Fruit fly (Drosophila melanogaster) whole organism, embryonic: ENCODE results near the gene IntS14.

Source experiments
- Ada2b ChIP-seq: fragments of 200-800 bp; sonication (Bioruptor generic); IDR thresholded peaks from 2 replicates; pipeline ENCODE4 v1.3.6; 2022; ENCODE audit warnings: missing biosample characterization, missing genetic modification characterization
- Bgb ChIP-seq: fragments of 200-800 bp; sonication (Bioruptor generic); IDR thresholded peaks from 2 replicates; pipeline ENCODE4 v1.3.6; 2022; ENCODE audit warnings: missing biosample characterization, missing genetic modification characterization; ENCODE audit not compliant: partially characterized antibody
- Blimp-1 ChIP-seq: fragments of 200-800 bp; sonication (Bioruptor generic); optimal IDR thresholded peaks from 3 replicates; lab custom pipeline; 2018; ENCODE audit warnings: missing biosample characterization, missing genetic modification characterization, mild to moderate bottlenecking, moderate library complexity, missing genetic modification reagents
- CG11695 ChIP-seq: fragments of 200-800 bp; sonication (Bioruptor generic); IDR thresholded peaks from 3 replicates; pipeline ENCODE4 v1.3.6; 2022; ENCODE audit warnings: missing biosample characterization, missing genetic modification characterization
- CG12219 ChIP-seq: fragments of 200-800 bp; sonication (Bioruptor generic); optimal IDR thresholded peaks from 3 replicates; lab custom pipeline; 2018; ENCODE audit warnings: missing biosample characterization, mild to moderate bottlenecking, missing genetic modification characterization
- CG12236 ChIP-seq: fragments of 200-800 bp; sonication (Bioruptor generic); optimal IDR thresholded peaks from 2 replicates; lab custom pipeline; 2016; ENCODE audit warnings: missing biosample characterization, missing genetic modification characterization
- CG12391 ChIP-seq: fragments of 200-800 bp; sonication (Bioruptor generic); optimal IDR thresholded peaks from 3 replicates; lab custom pipeline; 2018; ENCODE audit warnings: missing biosample characterization, mild to moderate bottlenecking, missing genetic modification characterization, moderate library complexity
- CG13123 ChIP-seq: fragments of 200-800 bp; sonication (Bioruptor generic); optimal IDR thresholded peaks from 2 replicates; lab custom pipeline; 2016; ENCODE audit warnings: missing biosample characterization, missing genetic modification characterization
- CG1529 ChIP-seq: fragments of 200-800 bp; sonication (Bioruptor generic); optimal IDR thresholded peaks from 3 replicates; lab custom pipeline; 2018; ENCODE audit warnings: missing biosample characterization, missing genetic modification characterization
- CG17328 ChIP-seq: fragments of 200-800 bp; sonication (Bioruptor generic); IDR thresholded peaks from 2 replicates; pipeline ENCODE4 v1.3.6; 2022; ENCODE audit warnings: missing biosample characterization, missing genetic modification characterization
- CG2199 ChIP-seq: fragments of 200-800 bp; sonication (Bioruptor generic); IDR thresholded peaks from 3 replicates; pipeline ENCODE4 v1.3.6; 2022; ENCODE audit warnings: missing biosample characterization, missing genetic modification characterization
- CG2875 ChIP-seq: fragments of 200-800 bp; sonication (Bioruptor generic); optimal IDR thresholded peaks from 2 replicates; lab custom pipeline; 2017; ENCODE audit warnings: missing biosample characterization, mild to moderate bottlenecking, missing genetic modification characterization, missing genetic modification reagents
- CG3065 ChIP-seq: fragments of 200-800 bp; sonication (Bioruptor generic); optimal IDR thresholded peaks from 2 replicates; lab custom pipeline; 2016; ENCODE audit warnings: missing biosample characterization, missing genetic modification characterization
- CG31388 ChIP-seq: fragments of 200-800 bp; sonication (Bioruptor generic); optimal IDR thresholded peaks from 2 replicates; lab custom pipeline; 2016; ENCODE audit warnings: missing biosample characterization, missing genetic modification characterization
- CG31441 ChIP-seq: fragments of 200-800 bp; sonication (Bioruptor generic); IDR thresholded peaks from 2 replicates; pipeline ENCODE4 v1.3.6; 2022; ENCODE audit warnings: missing biosample characterization, missing genetic modification characterization
- CG34224 ChIP-seq: fragments of 200-800 bp; sonication (Bioruptor generic); IDR thresholded peaks from 3 replicates; pipeline ENCODE4 v1.3.6; 2022; ENCODE audit warnings: missing biosample characterization, missing genetic modification characterization; ENCODE audit not compliant: partially characterized antibody
- CG6272 ChIP-seq: fragments of 200-800 bp; sonication (Bioruptor generic); IDR thresholded peaks from 2 replicates; pipeline ENCODE4 v1.3.6; 2022; ENCODE audit warnings: missing biosample characterization, missing genetic modification characterization
- CG6791 ChIP-seq: fragments of 200-800 bp; sonication (Bioruptor generic); IDR thresholded peaks from 3 replicates; pipeline ENCODE4 v1.3.6; 2022; ENCODE audit warnings: missing biosample characterization, missing genetic modification characterization; ENCODE audit not compliant: partially characterized antibody
- CG7271 ChIP-seq: fragments of 200-800 bp; sonication (Bioruptor generic); optimal IDR thresholded peaks from 2 replicates; lab custom pipeline; 2018; ENCODE audit warnings: missing biosample characterization, mild to moderate bottlenecking, missing genetic modification characterization, moderate library complexity
- CG8089 ChIP-seq: fragments of 200-800 bp; sonication (Bioruptor generic); optimal IDR thresholded peaks from 3 replicates; lab custom pipeline; 2016; ENCODE audit warnings: missing biosample characterization, missing genetic modification characterization
- CG8388 ChIP-seq: fragments of 200-800 bp; sonication (Bioruptor generic); optimal IDR thresholded peaks from 2 replicates; lab custom pipeline; 2019; ENCODE audit warnings: missing biosample characterization, mild to moderate bottlenecking, missing genetic modification characterization, moderate library complexity
- CG8924 ChIP-seq: fragments of 200-800 bp; optimal IDR thresholded peaks from 3 replicates; lab custom pipeline; 2019; ENCODE audit warnings: missing biosample characterization, mild to moderate bottlenecking, missing genetic modification characterization, moderate library complexity
- CG9817 ChIP-seq: fragments of 200-800 bp; sonication (Bioruptor generic); optimal IDR thresholded peaks from 2 replicates; lab custom pipeline; 2018; ENCODE audit warnings: missing biosample characterization, mild to moderate bottlenecking, missing genetic modification characterization, moderate library complexity
- CrebB ChIP-seq: fragments of 200-800 bp; sonication (Bioruptor generic); optimal IDR thresholded peaks from 3 replicates; lab custom pipeline; 2018; ENCODE audit warnings: missing biosample characterization, mild to moderate bottlenecking, missing genetic modification characterization
- Dbx ChIP-seq: fragments of 200-800 bp; sonication (Bioruptor generic); IDR thresholded peaks from 3 replicates; pipeline ENCODE4 v1.3.6; 2022; ENCODE audit warnings: missing biosample characterization, missing genetic modification characterization
- ERR ChIP-seq: fragments of 200-800 bp; sonication (Bioruptor generic); optimal IDR thresholded peaks from 2 replicates; lab custom pipeline; 2016; ENCODE audit warnings: missing biosample characterization, missing genetic modification characterization
- Hr3 ChIP-seq: fragments of 200-800 bp; sonication (Bioruptor generic); optimal IDR thresholded peaks from 3 replicates; lab custom pipeline; 2016; ENCODE audit warnings: missing biosample characterization, missing genetic modification characterization
- MESR4 ChIP-seq: fragments of 200-800 bp; sonication (Bioruptor generic); optimal IDR thresholded peaks from 2 replicates; lab custom pipeline; 2018; ENCODE audit warnings: missing biosample characterization, mild to moderate bottlenecking, missing genetic modification characterization, moderate library complexity
- Med ChIP-seq: fragments of 200-800 bp; sonication (Bioruptor generic); peaks from one replicate; lab custom pipeline; 2016; ENCODE audit warnings: missing biosample characterization, missing genetic modification characterization, mild to moderate bottlenecking, inconsistent platforms, moderate library complexity
- Scr ChIP-seq: fragments of 200-800 bp; sonication (Bioruptor generic); IDR thresholded peaks from 2 replicates; pipeline ENCODE4 v1.3.6; 2022; ENCODE audit warnings: missing biosample characterization, missing genetic modification characterization; ENCODE audit not compliant: partially characterized antibody
- Sry-δ ChIP-seq: fragments of 200-800 bp; sonication (Bioruptor generic); optimal IDR thresholded peaks from 2 replicates; lab custom pipeline; 2016; ENCODE audit warnings: missing biosample characterization, missing genetic modification characterization
- TFAM ChIP-seq: fragments of 200-800 bp; sonication (Bioruptor generic); optimal IDR thresholded peaks from 2 replicates; lab custom pipeline; 2017; ENCODE audit warnings: missing biosample characterization, missing genetic modification characterization, inconsistent platforms
- ase ChIP-seq: fragments of 200-800 bp; sonication (Bioruptor generic); IDR thresholded peaks from 3 replicates; pipeline ENCODE4 v1.3.6; 2022; ENCODE audit warnings: missing biosample characterization, missing genetic modification characterization
- bowl ChIP-seq: fragments of 200-800 bp; sonication (Bioruptor generic); IDR thresholded peaks from 2 replicates; pipeline ENCODE4 v1.3.6; 2022; ENCODE audit warnings: missing biosample characterization, missing genetic modification characterization
- chm ChIP-seq: fragments of 200-800 bp; sonication (Bioruptor generic); IDR thresholded peaks from 2 replicates; pipeline ENCODE4 v1.3.6; 2022; ENCODE audit warnings: missing biosample characterization, missing genetic modification characterization
- crol ChIP-seq: fragments of 200-800 bp; sonication (Bioruptor generic); IDR thresholded peaks from 2 replicates; pipeline ENCODE4 v1.3.6; 2022; ENCODE audit warnings: missing biosample characterization, missing genetic modification characterization
- danr ChIP-seq: fragments of 200-800 bp; sonication (Bioruptor generic); IDR thresholded peaks from 2 replicates; pipeline ENCODE4 v1.3.6; 2022; ENCODE audit warnings: missing biosample characterization, missing genetic modification characterization
- exex ChIP-seq: fragments of 200-800 bp; sonication (Bioruptor generic); optimal IDR thresholded peaks from 4 replicates; lab custom pipeline; 2018; ENCODE audit warnings: missing biosample characterization, mild to moderate bottlenecking, missing genetic modification characterization, moderate library complexity
- fd3F ChIP-seq: fragments of 200-800 bp; sonication (Bioruptor generic); optimal IDR thresholded peaks from 2 replicates; lab custom pipeline; 2018; ENCODE audit warnings: missing biosample characterization, mild to moderate bottlenecking, missing genetic modification characterization, moderate library complexity
- fd64A ChIP-seq: fragments of 200-800 bp; sonication (Bioruptor generic); optimal IDR thresholded peaks from 3 replicates; lab custom pipeline; 2018; ENCODE audit warnings: missing biosample characterization, mild to moderate bottlenecking, missing genetic modification characterization
- gfzf ChIP-seq: fragments of 200-800 bp; sonication (Bioruptor generic); optimal IDR thresholded peaks from 2 replicates; lab custom pipeline; 2016; ENCODE audit warnings: missing biosample characterization, mild to moderate bottlenecking, missing genetic modification characterization, moderate library complexity
- ind ChIP-seq: fragments of 200-800 bp; sonication (Bioruptor generic); optimal IDR thresholded peaks from 3 replicates; lab custom pipeline; 2016; ENCODE audit warnings: missing biosample characterization, missing genetic modification characterization
- ken ChIP-seq: fragments of 200-800 bp; sonication (Bioruptor generic); IDR thresholded peaks from 3 replicates; pipeline ENCODE4 v1.3.6; 2022; ENCODE audit warnings: missing biosample characterization, missing genetic modification characterization
- oc ChIP-seq: fragments of 200-800 bp; sonication (Bioruptor generic); optimal IDR thresholded peaks from 2 replicates; lab custom pipeline; 2018; ENCODE audit warnings: missing biosample characterization, mild to moderate bottlenecking, missing genetic modification characterization, moderate library complexity
- pan ChIP-seq, 4 experiments: fragments of >200 bp in 3 of 4; fragments of 200-800 bp in 1 of 4; sonication (Bioruptor generic) in 1 of 4; optimal IDR thresholded peaks in 3 of 4; IDR thresholded peaks in 1 of 4; 2 replicates each; pipeline versions ENCODE4 v1.3.6 to Lab custom; 2017 to 2022; ENCODE audit warnings: missing biosample characterization in 2 of 4, missing genetic modification characterization in 2 of 4, mixed read lengths in 1 of 4
- pho ChIP-seq: fragments of 200-800 bp; sonication (Bioruptor generic); optimal IDR thresholded peaks from 2 replicates; lab custom pipeline; 2016; ENCODE audit warnings: missing biosample characterization, missing genetic modification characterization
- salm ChIP-seq: fragments of 200-800 bp; sonication (Bioruptor generic); optimal IDR thresholded peaks from 2 replicates; lab custom pipeline; 2018; ENCODE audit warnings: missing biosample characterization, mild to moderate bottlenecking, missing genetic modification characterization
- shn ChIP-seq: fragments of 200-800 bp; sonication (Bioruptor generic); optimal IDR thresholded peaks from 3 replicates; lab custom pipeline; 2016; ENCODE audit warnings: missing biosample characterization, missing genetic modification characterization
- unc-4 ChIP-seq: fragments of 200-800 bp; sonication (Bioruptor generic); IDR thresholded peaks from 2 replicates; pipeline ENCODE4 v1.3.6; 2022; ENCODE audit warnings: missing biosample characterization, missing genetic modification characterization; ENCODE audit not compliant: partially characterized antibody
- wor ChIP-seq: fragments of 200-800 bp; sonication (Bioruptor generic); IDR thresholded peaks from 2 replicates; pipeline ENCODE4 v1.3.6; 2022; ENCODE audit warnings: missing biosample characterization, missing genetic modification characterization

The IntS14 gene

dm6 chr2L:1169867-1170415, 5.7 kb downstream of the IntS14 start, which contains the start of the genes CG31922 and Plap (continued):
- no peak for TF ChIP-seq bowl (GFP tag; lab: Robert Waterston, UW)
- no peak for TF ChIP-seq CG12219 (GFP tag; lab: Kevin White, UChicago)
- TF ChIP-seq fd3F (GFP tag; lab: Kevin White, UChicago), result peak; percentile 57
- TF ChIP-seq CG17328, result peak; percentile 17; the same call in 1 of the 2 replicates
- TF ChIP-seq CG1529 (GFP tag; lab: Kevin White, UChicago), result no peak
- peak; percentile 95 for TF ChIP-seq unc-4 (GFP tag; lab: Robert Waterston, UW)
- TF ChIP-seq Dbx (GFP tag; lab: Robert Waterston, UW), result peak; percentile 76; the same call in 2 of the 3 replicates
- no peak for TF ChIP-seq fd64A (GFP tag; lab: Kevin White, UChicago)
- TF ChIP-seq CG2875 (GFP tag; lab: Kevin White, UChicago), result no peak
- peak; percentile 59 for TF ChIP-seq shn (GFP tag; lab: Kevin White, UChicago)
- TF ChIP-seq CG12236 (GFP tag; lab: Kevin White, UChicago), result no peak
- TF ChIP-seq salm (tag; lab: Kevin White, UChicago), result no peak
- no peak for TF ChIP-seq CG7271 (tag; lab: Kevin White, UChicago)
- peak; percentile 77; the same call in 2 of the 3 replicates for TF ChIP-seq CG6791
- TF ChIP-seq CG8924, result peak; percentile 68
- TF ChIP-seq Med (GFP tag; lab: Kevin White, UChicago), result peak; percentile 93
- TF ChIP-seq CG31441 (GFP tag; lab: Robert Waterston, UW), result no peak; the same call in 1 of the 2 replicates
- TF ChIP-seq ase (GFP tag; lab: Robert Waterston, UW), result no peak
- TF ChIP-seq danr, result peak; percentile 26; the same call in 1 of the 2 replicates
- TF ChIP-seq CG31388 (GFP tag; lab: Kevin White, UChicago), result no peak
- peak; percentile 18 for TF ChIP-seq MESR4
- TF ChIP-seq Ada2b, result no peak
- peak; percentile 82 for TF ChIP-seq CG12391 (tag; lab: Kevin White, UChicago)
- TF ChIP-seq CrebB (tag; lab: Kevin White, UChicago), result peak; percentile 32
- TF ChIP-seq CG3065, result no peak
- TF ChIP-seq exex (tag; lab: Kevin White, UChicago), result no peak
- peak; percentile 96 for TF ChIP-seq Scr
- no peak for TF ChIP-seq ken
- TF ChIP-seq Sry-δ (GFP tag; lab: Kevin White, UChicago), result peak; percentile 96
- peak; percentile 47 for TF ChIP-seq CG13123
- TF ChIP-seq gfzf (GFP tag; lab: Kevin White, UChicago), result peak; percentile 21
- no peak for TF ChIP-seq ERR (GFP tag; lab: Kevin White, UChicago)
- TF ChIP-seq CG11695 (GFP tag; lab: Robert Waterston, UW), result no peak
- TF ChIP-seq oc (tag; lab: Kevin White, UChicago), result no peak
- TF ChIP-seq pan (optimal IDR thresholded peaks at IDR 0.05; lab: Kevin White, UChicago), result no peak
- TF ChIP-seq pan (GFP tag; optimal IDR thresholded peaks at IDR 0.05 in 1 of 2, IDR thresholded peaks at IDR 0.05 in 1 of 2), result no peak
- TF ChIP-seq CG9817 (tag; lab: Kevin White, UChicago), result peak; percentile 72
- peak; percentile 86 for TF ChIP-seq Hr3 (GFP tag; lab: Kevin White, UChicago)
- no peak for TF ChIP-seq crol (GFP tag; lab: Robert Waterston, UW)
- no peak for TF ChIP-seq TFAM (GFP tag; lab: Kevin White, UChicago)
- TF ChIP-seq pho (GFP tag; lab: Kevin White, UChicago), result peak; percentile 81
- no peak for TF ChIP-seq Blimp-1 (GFP tag; lab: Kevin White, UChicago)
- TF ChIP-seq CG6272 (GFP tag; lab: Robert Waterston, UW), result peak; percentile 70
- no peak for TF ChIP-seq chm (GFP tag; lab: Robert Waterston, UW)
- TF ChIP-seq CG8089 (GFP tag; lab: Kevin White, UChicago), result no peak
- peak; percentile 75 for TF ChIP-seq ind (GFP tag; lab: Kevin White, UChicago)
- TF ChIP-seq wor (GFP tag; lab: Robert Waterston, UW), result no peak
- peak; percentile 89 for TF ChIP-seq CG34224
- TF ChIP-seq Bgb, result peak; percentile 81
- TF ChIP-seq CG8388 (GFP tag; lab: Kevin White, UChicago), result peak; percentile 58
- TF ChIP-seq CG2199, result no peak
